Worm (Caenorhabditis elegans): ENCODE results near the gene T21E8.6.
A peak's percentile ranks its signal among the peaks of the same experiment; 100 is the strongest.

Gene T21E8.6

ce11 chrX:10864322-10864721 is 17.8 kb upstream of the T21E8.6 start, which contains the start of gene pgp-8:
pgp-8 (minus strand) TSS chrX:10864422.
- TF ChIP-seq snu-23 (GFP tag; optimal IDR thresholded peaks at IDR 0.05) (no peak), ets-5 (GFP tag; IDR thresholded peaks at IDR 0.05) (no peak), nhr-85 (tag) (peak; percentile 30), nhr-11 (tag; optimal IDR thresholded peaks at IDR 0.05) (no peak)

DNA sequence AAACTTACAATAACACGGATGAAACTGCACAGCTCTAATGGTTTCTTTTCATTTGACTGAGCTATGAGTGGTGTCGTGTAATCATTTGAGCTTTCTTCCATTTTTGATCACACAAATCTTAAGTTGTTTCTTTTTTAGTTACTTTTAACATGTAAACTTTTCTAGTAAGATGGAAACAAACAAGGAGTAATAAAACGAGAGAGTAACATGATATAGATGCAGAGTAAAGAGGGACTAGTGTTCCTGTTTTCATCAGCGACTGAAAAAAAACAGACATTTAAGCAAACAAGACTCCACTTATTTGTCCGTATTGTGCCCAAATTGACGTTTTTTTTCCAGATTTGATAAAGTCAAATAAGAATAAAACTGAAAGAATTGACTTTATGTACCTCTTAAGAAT is 11.9 kb upstream of the T21E8.6 start, which contains the start of gene pgp-7:
TSS of gene pgp-7 (minus strand) at position 101 of the 400 bp plus-strand sequence.
- TF ChIP-seq tbx-2 (tag; optimal IDR thresholded peaks at IDR 0.05) = no peak
- no peak for TF ChIP-seq efl-3 (GFP tag; optimal IDR thresholded peaks at IDR 0.05)
- TF ChIP-seq snu-23 (GFP tag; optimal IDR thresholded peaks at IDR 0.05) = no peak
- TF ChIP-seq efl-1 (optimal IDR thresholded peaks at IDR 0.05) = no peak
- peak in 1 of 2 experiments; percentile 10 for TF ChIP-seq efl-1 (GFP tag; optimal IDR thresholded peaks at IDR 0.05 in 1 of 2)
- TF ChIP-seq fkh-10 (GFP tag; optimal IDR thresholded peaks at IDR 0.05) = no peak
- TF ChIP-seq sox-4 (tag; optimal IDR thresholded peaks at IDR 0.05) = no peak
- TF ChIP-seq swsn-7 (tag; optimal IDR thresholded peaks at IDR 0.05) = no peak
- no peak for TF ChIP-seq aha-1 (tag; optimal IDR thresholded peaks at IDR 0.05)

- no peak for TF ChIP-seq nhr-71 (tag; optimal IDR thresholded peaks at IDR 0.05)
- no peak for TF ChIP-seq nhr-90 (tag; optimal IDR thresholded peaks at IDR 0.05; ENCODE audit: poor library complexity)
- no peak for TF ChIP-seq sup-37 (GFP tag; optimal IDR thresholded peaks at IDR 0.05)
- TF ChIP-seq ztf-4 (tag; optimal IDR thresholded peaks at IDR 0.05) = no peak
- TF ChIP-seq nhr-11 (tag; optimal IDR thresholded peaks at IDR 0.05) = no peak
- TF ChIP-seq lin-35 (GFP tag; optimal IDR thresholded peaks at IDR 0.05) = no peak
- no peak for TF ChIP-seq F16B12.6 (tag; optimal IDR thresholded peaks at IDR 0.05)
- TF ChIP-seq C04F5.9 (tag; optimal IDR thresholded peaks at IDR 0.05) = no peak
- no peak for TF ChIP-seq blmp-1 (tag; optimal IDR thresholded peaks at IDR 0.05)
- TF ChIP-seq aha-1 (tag; optimal IDR thresholded peaks at IDR 0.05) = no peak
- no peak for TF ChIP-seq ces-1 (GFP tag; optimal IDR thresholded peaks at IDR 0.05)
- no peak for TF ChIP-seq efl-3 (GFP tag; optimal IDR thresholded peaks at IDR 0.05)
- peak; percentile 71 for TF ChIP-seq elt-2 (tag; optimal IDR thresholded peaks at IDR 0.05)
- TF ChIP-seq egl-27 (tag; optimal IDR thresholded peaks at IDR 0.05) = no peak
- TF ChIP-seq skn-1 (tag; optimal IDR thresholded peaks at IDR 0.05) = peak; percentile 77
- TF ChIP-seq ceh-63 (GFP tag; optimal IDR thresholded peaks at IDR 0.05) = no peak
- no peak for TF ChIP-seq fkh-8 (tag; optimal IDR thresholded peaks at IDR 0.05)
- TF ChIP-seq xbp-1 (tag; optimal IDR thresholded peaks at IDR 0.05) = no peak
- TF ChIP-seq efl-1 (optimal IDR thresholded peaks at IDR 0.05) = no peak
- TF ChIP-seq efl-1 (GFP tag; optimal IDR thresholded peaks at IDR 0.05 in 1 of 2) = peak in 1 of 2 experiments; percentile 41
- peak; percentile 65 for TF ChIP-seq nhr-85 (tag)
- TF ChIP-seq sox-4 (tag; optimal IDR thresholded peaks at IDR 0.05) = no peak
- no peak for TF ChIP-seq lsy-2 (tag; optimal IDR thresholded peaks at IDR 0.05)
- TF ChIP-seq nhr-20 (tag; optimal IDR thresholded peaks at IDR 0.05) = peak; percentile 44
- no peak for TF ChIP-seq lin-13 (GFP tag; optimal IDR thresholded peaks at IDR 0.05)
- TF ChIP-seq dsc-1 (tag; optimal IDR thresholded peaks at IDR 0.05) = no peak
Observed at ce11 chrX:10877138-10877743, 4.8 kb upstream of the T21E8.6 start, which contains the start of gene pgp-6. pgp-6 (minus strand) TSS chrX:10877425.

DNA sequence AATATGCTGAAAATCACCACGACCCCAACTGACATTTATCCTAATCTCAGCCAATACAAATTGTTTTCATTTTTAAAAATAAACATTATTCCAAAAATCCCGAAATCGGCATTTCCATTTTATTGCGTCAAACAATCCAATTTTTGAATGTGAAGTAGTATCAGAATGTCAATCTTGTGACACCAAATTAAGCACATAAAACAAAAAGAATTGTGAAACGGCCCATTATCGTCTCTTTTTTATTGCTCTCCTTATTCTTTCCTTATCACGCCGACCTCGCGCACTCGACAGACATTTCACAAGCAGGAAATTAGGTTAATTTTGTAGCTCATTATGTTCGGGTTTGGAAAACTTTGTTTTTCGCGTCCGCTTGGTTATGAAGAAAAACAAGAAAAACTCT is 1.6 kb upstream of the T21E8.6 start, which contains the start of gene T21E8.4:
TSS of gene T21E8.4 (plus strand) at position 301 of the 400 bp plus-strand sequence.
- TF ChIP-seq nhr-90 (tag; optimal IDR thresholded peaks at IDR 0.05; ENCODE audit: poor library complexity) (no peak), lsy-2 (tag; optimal IDR thresholded peaks at IDR 0.05) (no peak), ztf-4 (tag; optimal IDR thresholded peaks at IDR 0.05) (no peak), nhr-77 (tag; optimal IDR thresholded peaks at IDR 0.05) (no peak), nhr-71 (tag; optimal IDR thresholded peaks at IDR 0.05) (no peak), nhr-237 (tag; optimal IDR thresholded peaks at IDR 0.05) (no peak), tbx-2 (tag; optimal IDR thresholded peaks at IDR 0.05) (no peak), lir-3 (tag; optimal IDR thresholded peaks at IDR 0.05; ENCODE audit: poor library complexity) (no peak), efl-1 (optimal IDR thresholded peaks at IDR 0.05) (no peak), efl-1 (GFP tag; optimal IDR thresholded peaks at IDR 0.05 in 1 of 2) (no peak), pqm-1 (tag; optimal IDR thresholded peaks at IDR 0.05) (no peak), rnt-1 (tag; optimal IDR thresholded peaks at IDR 0.05) (no peak), swsn-7 (tag; optimal IDR thresholded peaks at IDR 0.05) (no peak)
